Fruit fly (Drosophila melanogaster) whole organism, embryonic: ENCODE results near the gene insv.

Source experiments
- Adf1 ChIP-seq: fragments of 200-800 bp; sonication (Bioruptor generic); IDR thresholded peaks from 2 replicates; pipeline ENCODE4 v1.3.6; 2022; ENCODE audit warnings: missing biosample characterization, missing genetic modification characterization
- Atf-2 ChIP-seq: fragments of 200-800 bp; sonication (Bioruptor generic); optimal IDR thresholded peaks from 2 replicates; lab custom pipeline; 2016; ENCODE audit warnings: missing biosample characterization, missing genetic modification characterization
- Atf6 ChIP-seq: fragments of 200-800 bp; sonication (Bioruptor generic); IDR thresholded peaks from 2 replicates; pipeline ENCODE4 v1.3.6; 2022; ENCODE audit warnings: missing biosample characterization, missing genetic modification characterization
- Awh ChIP-seq: fragments of 200-800 bp; sonication (Bioruptor generic); IDR thresholded peaks from 2 replicates; pipeline ENCODE4, ENCODE4 v1.3.6; 2022; ENCODE audit warnings: missing biosample characterization, missing genetic modification characterization
- Blimp-1 ChIP-seq: fragments of 200-800 bp; sonication (Bioruptor generic); optimal IDR thresholded peaks from 3 replicates; lab custom pipeline; 2018; ENCODE audit warnings: missing biosample characterization, missing genetic modification characterization, mild to moderate bottlenecking, moderate library complexity, missing genetic modification reagents
- CG10366 ChIP-seq: fragments of 200-800 bp; sonication (Bioruptor generic); IDR thresholded peaks from 2 replicates; pipeline ENCODE4 v1.3.6; 2022; ENCODE audit warnings: missing biosample characterization, missing genetic modification characterization
- CG11695 ChIP-seq: fragments of 200-800 bp; sonication (Bioruptor generic); IDR thresholded peaks from 3 replicates; pipeline ENCODE4 v1.3.6; 2022; ENCODE audit warnings: missing biosample characterization, missing genetic modification characterization
- CG1233 ChIP-seq: fragments of 200-800 bp; sonication (Bioruptor generic); optimal IDR thresholded peaks from 4 replicates; lab custom pipeline; 2018; ENCODE audit warnings: missing biosample characterization, mild to moderate bottlenecking, missing genetic modification characterization
- CG12391 ChIP-seq: fragments of 200-800 bp; sonication (Bioruptor generic); optimal IDR thresholded peaks from 3 replicates; lab custom pipeline; 2018; ENCODE audit warnings: missing biosample characterization, mild to moderate bottlenecking, missing genetic modification characterization, moderate library complexity
- CG12769 ChIP-seq: fragments of 200-800 bp; sonication (Bioruptor generic); optimal IDR thresholded peaks from 2 replicates; lab custom pipeline; 2019; ENCODE audit warnings: missing biosample characterization, mild to moderate bottlenecking, missing genetic modification characterization, moderate library complexity
- CG14014 ChIP-seq: fragments of 200-800 bp; sonication (Bioruptor generic); IDR thresholded peaks from 2 replicates; pipeline ENCODE4 v1.3.6; 2022; ENCODE audit warnings: missing biosample characterization, missing genetic modification characterization
- CG1602 ChIP-seq: fragments of 200-800 bp; sonication (Bioruptor generic); optimal IDR thresholded peaks from 3 replicates; lab custom pipeline; 2016; ENCODE audit warnings: missing biosample characterization, missing genetic modification characterization
- CG18619 ChIP-seq: fragments of 200-800 bp; sonication (Bioruptor generic); optimal IDR thresholded peaks from 3 replicates; lab custom pipeline; 2017; ENCODE audit warnings: missing biosample characterization, mild to moderate bottlenecking, missing genetic modification characterization
- CG2116 ChIP-seq: fragments of 200-800 bp; sonication (Bioruptor generic); optimal IDR thresholded peaks from 3 replicates; lab custom pipeline; 2018; ENCODE audit warnings: missing biosample characterization, mild to moderate bottlenecking, missing genetic modification characterization
- CG2120 ChIP-seq: fragments of 200-800 bp; sonication (Bioruptor generic); optimal IDR thresholded peaks from 3 replicates; lab custom pipeline; 2016; ENCODE audit warnings: missing biosample characterization, missing genetic modification characterization
- CG30403 ChIP-seq: fragments of 200-800 bp; sonication (Bioruptor generic); optimal IDR thresholded peaks from 3 replicates; lab custom pipeline; 2016; ENCODE audit warnings: missing biosample characterization, missing genetic modification characterization
- CG3995 ChIP-seq: fragments of 200-800 bp; sonication (Bioruptor generic); optimal IDR thresholded peaks from 3 replicates; lab custom pipeline; 2016; ENCODE audit warnings: missing biosample characterization, missing genetic modification characterization
- CG4282 ChIP-seq: fragments of 200-800 bp; sonication (Bioruptor generic); optimal IDR thresholded peaks from 2 replicates; lab custom pipeline; 2016; ENCODE audit warnings: missing biosample characterization, missing genetic modification characterization
- CG4617 ChIP-seq: fragments of 200-800 bp; sonication (Bioruptor generic); optimal IDR thresholded peaks from 3 replicates; lab custom pipeline; 2016; ENCODE audit warnings: missing biosample characterization, missing genetic modification characterization, borderline replicate concordance
- CG6272 ChIP-seq: fragments of 200-800 bp; sonication (Bioruptor generic); IDR thresholded peaks from 2 replicates; pipeline ENCODE4 v1.3.6; 2022; ENCODE audit warnings: missing biosample characterization, missing genetic modification characterization
- CG6683 ChIP-seq: fragments of 200-800 bp; sonication (Bioruptor generic); optimal IDR thresholded peaks from 2 replicates; lab custom pipeline; 2017; ENCODE audit warnings: missing biosample characterization, mild to moderate bottlenecking, missing genetic modification characterization, missing genetic modification reagents
- CG6689 ChIP-seq: fragments of 200-800 bp; sonication (Bioruptor generic); IDR thresholded peaks from 2 replicates; pipeline ENCODE4 v1.3.6; 2022; ENCODE audit warnings: missing biosample characterization, missing genetic modification characterization
- CG6813 ChIP-seq: fragments of 200-800 bp; sonication (Bioruptor generic); optimal IDR thresholded peaks from 2 replicates; lab custom pipeline; 2017; ENCODE audit warnings: missing biosample characterization, missing genetic modification characterization, mild to moderate bottlenecking, moderate library complexity, missing genetic modification reagents
- CG7786 ChIP-seq: fragments of 200-800 bp; sonication (Bioruptor generic); optimal IDR thresholded peaks from 2 replicates; lab custom pipeline; 2016; ENCODE audit warnings: missing biosample characterization, missing genetic modification characterization
- CG7963 ChIP-seq: fragments of 200-800 bp; sonication (Bioruptor generic); IDR thresholded peaks from 3 replicates; pipeline ENCODE4 v1.3.6; 2022; ENCODE audit warnings: missing biosample characterization, missing genetic modification characterization; ENCODE audit not compliant: partially characterized antibody
- CG8089 ChIP-seq: fragments of 200-800 bp; sonication (Bioruptor generic); optimal IDR thresholded peaks from 3 replicates; lab custom pipeline; 2016; ENCODE audit warnings: missing biosample characterization, missing genetic modification characterization
- CG8765 ChIP-seq: fragments of 200-800 bp; sonication (Bioruptor generic); IDR thresholded peaks from 2 replicates; pipeline ENCODE4 v1.3.6; 2022; ENCODE audit warnings: missing biosample characterization, missing genetic modification characterization
- CrebB ChIP-seq: fragments of 200-800 bp; sonication (Bioruptor generic); optimal IDR thresholded peaks from 3 replicates; lab custom pipeline; 2018; ENCODE audit warnings: missing biosample characterization, mild to moderate bottlenecking, missing genetic modification characterization
- Dad ChIP-seq: fragments of 200-800 bp; sonication (Bioruptor generic); optimal IDR thresholded peaks from 3 replicates; lab custom pipeline; 2016; ENCODE audit warnings: missing biosample characterization, missing genetic modification characterization
- Eip74EF ChIP-seq, 2 experiments: fragments of 200-800 bp in 1 of 2; fragments of >200 bp in 1 of 2; sonication (Bioruptor generic) in 1 of 2; optimal IDR thresholded peaks; 2 replicates each; lab custom pipeline; 2017 to 2019; ENCODE audit warnings: missing biosample characterization in 2 of 2, missing genetic modification characterization in 2 of 2, mild to moderate bottlenecking in 1 of 2, moderate library complexity in 1 of 2
- HLH3B ChIP-seq: fragments of 200-800 bp; sonication (Bioruptor generic); IDR thresholded peaks from 2 replicates; pipeline ENCODE4 v1.3.6; 2022; ENCODE audit warnings: missing biosample characterization, missing genetic modification characterization
- HLH4C ChIP-seq: fragments of 200-800 bp; sonication (Bioruptor generic); IDR thresholded peaks from 3 replicates; pipeline ENCODE4 v1.3.6; 2022; ENCODE audit warnings: missing biosample characterization, missing genetic modification characterization; ENCODE audit not compliant: partially characterized antibody
- Hmr ChIP-seq: fragments of 200-800 bp; sonication (Bioruptor generic); optimal IDR thresholded peaks from 3 replicates; lab custom pipeline; 2017; ENCODE audit warnings: mild to moderate bottlenecking, missing biosample characterization, missing genetic modification reagents, missing genetic modification characterization
- NK7.1 ChIP-seq: fragments of 200-800 bp; sonication (Bioruptor generic); optimal IDR thresholded peaks from 3 replicates; lab custom pipeline; 2016; ENCODE audit warnings: missing biosample characterization, missing genetic modification characterization
- PHDP ChIP-seq: fragments of 200-800 bp; sonication (Bioruptor generic); optimal IDR thresholded peaks from 3 replicates; lab custom pipeline; 2018; ENCODE audit warnings: missing biosample characterization, mild to moderate bottlenecking, missing genetic modification characterization, moderate library complexity
- Pdp1 ChIP-seq, 2 experiments: fragments of 200-800 bp; sonication (Bioruptor generic); optimal IDR thresholded peaks; 3 replicates each; lab custom pipeline; 2016; ENCODE audit warnings: missing biosample characterization in 2 of 2, missing genetic modification characterization in 2 of 2, mild to moderate bottlenecking in 1 of 2, moderate library complexity in 1 of 2
- Scr ChIP-seq: fragments of 200-800 bp; sonication (Bioruptor generic); IDR thresholded peaks from 2 replicates; pipeline ENCODE4 v1.3.6; 2022; ENCODE audit warnings: missing biosample characterization, missing genetic modification characterization; ENCODE audit not compliant: partially characterized antibody
- Trl ChIP-seq, 3 experiments: fragments of >200 bp in 2 of 3; fragments of 200-800 bp in 1 of 3; sonication (Bioruptor generic) in 1 of 3; optimal IDR thresholded peaks; 2 replicates in 1 of 3; 3 replicates in 2 of 3; lab custom pipeline; 2016 to 2017; ENCODE audit warnings: missing biosample characterization in 1 of 3, missing genetic modification characterization in 1 of 3
- ab ChIP-seq: fragments of 200-800 bp; sonication (Bioruptor generic); optimal IDR thresholded peaks from 2 replicates; lab custom pipeline; 2016; ENCODE audit warnings: missing biosample characterization, missing genetic modification characterization
- cato ChIP-seq: fragments of 200-800 bp; sonication (Bioruptor generic); optimal IDR thresholded peaks from 2 replicates; lab custom pipeline; 2016; ENCODE audit warnings: missing biosample characterization, missing genetic modification characterization, borderline replicate concordance
- h ChIP-seq: fragments of >200 bp; optimal IDR thresholded peaks from 2 replicates; lab custom pipeline; 2017
- ind ChIP-seq: fragments of 200-800 bp; sonication (Bioruptor generic); optimal IDR thresholded peaks from 3 replicates; lab custom pipeline; 2016; ENCODE audit warnings: missing biosample characterization, missing genetic modification characterization
- kni ChIP-seq: fragments of 200-800 bp; sonication (Bioruptor generic); optimal IDR thresholded peaks from 3 replicates; lab custom pipeline; 2017; ENCODE audit warnings: mild to moderate bottlenecking, missing biosample characterization, missing genetic modification reagents, missing genetic modification characterization
- lmd ChIP-seq: fragments of 200-800 bp; sonication (Bioruptor generic); IDR thresholded peaks from 2 replicates; pipeline ENCODE4 v1.3.6; 2022; ENCODE audit warnings: missing biosample characterization, missing genetic modification characterization
- lov ChIP-seq, 2 experiments: fragments of 200-800 bp in 1 of 2; fragments of >200 bp in 1 of 2; sonication (Bioruptor generic) in 1 of 2; IDR thresholded peaks in 1 of 2; optimal IDR thresholded peaks in 1 of 2; 2 replicates in 1 of 2; 3 replicates in 1 of 2; pipeline versions ENCODE4 v1.3.6 to Lab custom; 2017 to 2022; ENCODE audit warnings: missing biosample characterization in 1 of 2, missing genetic modification characterization in 1 of 2
- ranshi ChIP-seq: fragments of 200-800 bp; sonication (Bioruptor generic); IDR thresholded peaks from 2 replicates; pipeline ENCODE4 v1.3.6; 2022; ENCODE audit warnings: missing biosample characterization, missing genetic modification characterization
- sob ChIP-seq: fragments of 200-800 bp; sonication (Bioruptor generic); IDR thresholded peaks from 2 replicates; pipeline ENCODE4 v1.3.6; 2022; ENCODE audit warnings: missing biosample characterization, missing genetic modification characterization
- toy ChIP-seq: fragments of 200-800 bp; sonication (Bioruptor generic); IDR thresholded peaks from 2 replicates; pipeline ENCODE4 v1.3.6; 2022; ENCODE audit warnings: missing biosample characterization, missing genetic modification characterization
- tup ChIP-seq: fragments of 200-800 bp; sonication (Bioruptor generic); optimal IDR thresholded peaks from 2 replicates; lab custom pipeline; 2016; ENCODE audit warnings: missing biosample characterization, mild to moderate bottlenecking, missing genetic modification characterization, moderate library complexity

insv gene

DNA sequence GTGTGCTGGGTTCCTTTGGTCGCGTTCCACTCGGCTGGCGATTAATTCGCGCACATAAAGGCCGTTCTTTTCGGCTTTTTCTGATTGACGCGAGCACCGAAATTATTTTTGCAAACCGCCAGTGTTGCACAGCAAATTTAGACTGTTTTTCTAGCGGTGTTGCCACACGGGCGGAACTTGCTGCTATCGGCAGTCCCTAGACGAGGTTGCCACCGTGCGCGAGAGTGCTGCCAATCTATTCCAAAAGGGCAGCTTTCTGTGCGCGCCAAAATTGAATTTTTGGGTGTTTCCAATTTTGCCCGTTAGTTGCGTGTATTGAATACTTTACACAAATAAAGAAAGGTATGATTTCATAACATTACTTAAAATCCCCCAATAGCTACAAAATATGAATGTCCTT is 8.5 kb upstream of the insv start, which contains the start of gene Drp1 (continued):
- TF ChIP-seq CG12391 (tag; lab: Kevin White, UChicago) (peak; percentile 9), sob (GFP tag; lab: Robert Waterston, UW) (peak; percentile 81), CG2116 (GFP tag; lab: Kevin White, UChicago) (peak; percentile 51), Adf1 (GFP tag; lab: Robert Waterston, UW) (no peak), HLH3B (GFP tag; lab: Robert Waterston, UW) (peak; percentile 47; the same call in 1 of the 2 replicates), ab (GFP tag; lab: Kevin White, UChicago) (no peak), NK7.1 (no peak), Trl (optimal IDR thresholded peaks at IDR 0.05; lab: Kevin White, UChicago) (no peak), Trl (GFP tag; optimal IDR thresholded peaks at IDR 0.05; lab: Kevin White, UChicago) (peak; percentile 65), Atf6 (peak; percentile 25; the same call in 1 of the 2 replicates), Blimp-1 (no peak), Atf-2 (GFP tag; lab: Kevin White, UChicago) (peak; percentile 18), HLH4C (GFP tag; lab: Robert Waterston, UW) (peak; percentile 57), Scr (GFP tag; lab: Robert Waterston, UW) (peak; percentile 63), cato (GFP tag; lab: Kevin White, UChicago) (no peak), ranshi (0 out of 2 replicates have a peak, but pooled peaks have one; percentile 49), lmd (GFP tag; lab: Robert Waterston, UW) (peak; percentile 44; the same call in 1 of the 2 replicates), kni (no peak), CG10366 (GFP tag; lab: Robert Waterston, UW) (no peak), CG6272 (GFP tag; lab: Robert Waterston, UW) (no peak), lov (optimal IDR thresholded peaks at IDR 0.05; lab: Kevin White, UChicago) (no peak), lov (GFP tag; IDR thresholded peaks at IDR 0.05; lab: Robert Waterston, UW) (no peak), Awh (GFP tag; lab: Robert Waterston, UW) (no peak), CG8089 (GFP tag; lab: Kevin White, UChicago) (no peak), CG4282 (GFP tag; lab: Kevin White, UChicago) (peak; percentile 64), CG7963 (peak; percentile 57; the same call in 1 of the 3 replicates), CG18619 (peak; percentile 25), PHDP (tag; lab: Kevin White, UChicago) (peak; percentile 34), CG11695 (GFP tag; lab: Robert Waterston, UW) (no peak), Pdp1 (GFP tag; optimal IDR thresholded peaks at IDR 0.05; lab: Kevin White, UChicago) (peak in 1 of 2 experiments; percentile 41), Hmr (peak; percentile 76), ind (peak; percentile 43), CG1233 (peak; percentile 6), CG6813 (GFP tag; lab: Kevin White, UChicago) (no peak), CG8765 (peak; percentile 47; the same call in 1 of the 2 replicates), CrebB (no peak), h (lab: Kevin White, UChicago) (no peak), tup (GFP tag; lab: Kevin White, UChicago) (no peak), CG30403 (GFP tag; lab: Kevin White, UChicago) (peak; percentile 53), CG14014 (GFP tag; lab: Robert Waterston, UW) (peak; percentile 47; the same call in 1 of the 2 replicates), CG6683 (GFP tag; lab: Kevin White, UChicago) (no peak), CG12769 (tag; lab: Kevin White, UChicago) (no peak), Eip74EF (GFP tag; optimal IDR thresholded peaks at IDR 0.05; lab: Kevin White, UChicago) (no peak), toy (GFP tag; lab: Robert Waterston, UW) (no peak), CG1602 (GFP tag; lab: Kevin White, UChicago) (peak; percentile 28), CG4617 (GFP tag; lab: Kevin White, UChicago) (peak; percentile 65), CG3995 (GFP tag; lab: Kevin White, UChicago) (peak; percentile 5), CG7786 (peak; percentile 60), CG2120 (peak; percentile 83), CG6689 (GFP tag; lab: Robert Waterston, UW) (no peak), Dad (peak; percentile 31)
